Worm (Caenorhabditis elegans): ENCODE measurements around the gene ctbp-1.

Gene ctbp-1

DNA sequence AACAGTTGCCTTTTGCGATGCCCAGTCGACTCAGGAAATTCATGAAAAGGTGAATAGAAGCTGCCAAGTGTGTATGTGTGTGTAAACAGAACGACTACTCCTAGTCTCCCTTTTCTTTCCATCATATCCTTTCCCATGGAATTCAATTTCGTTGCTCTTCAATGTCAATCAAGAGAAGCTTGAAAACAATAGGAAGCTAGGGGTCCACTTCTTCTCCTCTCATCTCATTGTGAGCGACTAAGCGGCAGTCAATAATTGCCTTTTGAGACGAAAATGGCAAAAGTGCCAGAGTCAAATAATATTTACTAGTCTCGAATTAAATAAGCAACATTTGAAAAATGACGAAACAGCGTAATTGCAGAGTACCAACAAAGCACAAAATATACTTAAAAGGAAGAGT lies 7.1 kb downstream of the ctbp-1 start:
- no peak for TF ChIP-seq dao-5 (tag; optimal IDR thresholded peaks at IDR 0.05)
- TF ChIP-seq him-1 (tag; optimal IDR thresholded peaks at IDR 0.05) = no peak
- no peak for TF ChIP-seq W03F9.2 (tag; optimal IDR thresholded peaks at IDR 0.05)

DNA sequence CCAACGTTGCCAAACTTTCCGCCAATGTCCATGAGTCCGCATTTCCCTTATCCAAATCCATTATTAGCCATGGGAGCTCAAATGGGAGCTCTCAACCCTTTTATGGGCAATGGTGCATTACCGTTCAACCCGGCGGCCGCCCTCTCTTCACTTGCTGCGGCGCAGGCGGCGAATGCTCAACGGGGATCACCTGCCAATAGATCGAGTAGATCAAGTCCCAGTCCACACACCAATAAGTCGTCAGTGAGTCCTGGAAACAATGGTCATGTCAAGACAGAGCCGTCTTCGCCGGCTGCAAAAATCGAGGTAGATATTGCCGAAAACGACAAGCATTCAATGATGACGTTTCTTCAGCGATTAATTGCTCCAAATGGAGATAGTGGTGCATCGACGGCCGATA lies 9.6 kb downstream of the ctbp-1 start:
- no peak for TF ChIP-seq him-1 (tag; optimal IDR thresholded peaks at IDR 0.05)
- no peak for TF ChIP-seq dao-5 (tag; optimal IDR thresholded peaks at IDR 0.05)
- TF ChIP-seq W03F9.2 (tag; optimal IDR thresholded peaks at IDR 0.05) = no peak

DNA sequence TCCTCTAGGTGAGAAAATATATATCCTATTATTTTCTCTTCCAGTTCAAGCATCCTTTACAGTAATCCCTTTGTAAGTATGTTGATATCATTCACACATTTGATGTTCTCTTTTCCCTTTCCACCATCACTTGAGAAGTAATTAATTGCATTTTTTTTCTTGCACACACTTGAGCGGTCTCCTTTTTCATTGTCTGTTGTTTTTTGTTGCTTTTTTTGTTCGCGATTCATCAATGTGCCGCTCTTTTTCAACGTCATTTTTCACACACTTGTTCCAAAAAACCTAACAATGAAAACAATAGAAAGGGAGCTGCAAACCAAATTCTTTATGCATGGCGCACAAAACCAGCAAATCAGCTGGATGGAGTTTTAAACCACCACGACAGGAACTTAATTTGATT lies 13.1 kb downstream of the ctbp-1 start, which contains the start of gene F49E10.4:
F49E10.4 (plus strand) TSS at position 301 of the 400 bp plus-strand sequence.
- TF ChIP-seq dao-5 (tag; optimal IDR thresholded peaks at IDR 0.05) (no peak), him-1 (tag; optimal IDR thresholded peaks at IDR 0.05) (no peak), W03F9.2 (tag; optimal IDR thresholded peaks at IDR 0.05) (no peak)

DNA sequence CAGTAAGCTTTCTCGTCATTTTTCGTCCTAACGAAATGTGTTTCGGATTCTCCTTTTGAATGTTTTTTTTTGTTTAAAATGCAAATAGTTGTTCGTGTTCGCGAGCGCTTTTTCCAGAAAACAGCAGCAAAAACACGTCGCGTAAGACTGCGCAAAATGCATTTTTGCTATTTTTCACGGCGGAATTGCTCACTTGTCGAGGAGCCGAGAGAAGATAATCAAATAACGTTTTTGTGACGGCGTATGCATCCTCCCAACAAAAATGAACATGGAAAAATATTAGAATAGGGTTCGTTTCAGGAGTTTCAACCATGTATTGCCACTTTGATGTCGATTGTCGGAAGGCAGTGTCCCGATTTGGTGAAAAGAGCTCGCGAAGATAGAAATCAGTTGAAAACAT lies 14.5 kb downstream of the ctbp-1 start:
- TF ChIP-seq W03F9.2 (tag; optimal IDR thresholded peaks at IDR 0.05) (no peak), him-1 (tag; optimal IDR thresholded peaks at IDR 0.05) (no peak), dao-5 (tag; optimal IDR thresholded peaks at IDR 0.05) (no peak)

DNA sequence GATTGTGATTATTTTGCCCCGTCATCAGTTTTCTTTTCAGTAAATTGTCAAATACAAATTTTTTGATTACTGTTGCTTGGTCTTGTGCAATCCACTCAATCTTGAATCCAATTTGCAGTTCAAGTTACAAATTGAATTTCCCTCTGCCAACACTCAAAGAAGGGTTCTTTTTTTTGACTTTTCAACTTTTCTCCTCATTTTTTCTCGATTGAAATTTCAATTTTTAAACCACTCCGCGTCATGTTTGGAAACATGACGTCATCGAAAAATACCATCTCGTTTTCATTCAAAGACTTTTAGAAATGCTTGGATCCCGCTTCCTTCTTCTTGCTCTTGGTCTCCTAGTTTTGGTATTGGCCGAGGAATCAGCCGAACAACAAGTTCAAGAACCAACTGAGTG lies 23.1 kb downstream of the ctbp-1 start, which contains the start of gene flp-7:
flp-7 (plus strand) TSS at position 301 of the 400 bp plus-strand sequence.
- TF ChIP-seq dao-5 (tag; optimal IDR thresholded peaks at IDR 0.05) = no peak
- no peak for TF ChIP-seq him-1 (tag; optimal IDR thresholded peaks at IDR 0.05)
- no peak for TF ChIP-seq W03F9.2 (tag; optimal IDR thresholded peaks at IDR 0.05)

DNA sequence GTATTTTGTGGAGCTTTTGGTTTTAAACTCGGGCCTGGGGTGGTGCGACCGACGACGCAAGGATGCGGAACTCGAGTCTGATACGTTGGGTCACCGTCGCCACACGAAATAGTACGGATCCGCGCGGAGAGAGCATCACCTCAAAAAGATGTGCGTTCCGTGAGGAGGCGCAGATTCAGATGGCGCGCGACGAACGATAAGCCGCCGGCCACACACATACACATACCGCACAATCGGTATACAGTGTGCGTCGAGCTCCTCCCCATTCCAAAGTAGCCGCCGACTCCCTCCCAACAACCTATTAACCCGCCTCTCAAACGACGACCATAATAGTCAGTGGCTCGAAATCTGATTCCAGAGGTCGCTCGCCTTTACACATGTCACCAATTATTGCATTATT lies 27.6 kb downstream of the ctbp-1 start, which contains the start of gene F49E10.2:
F49E10.2 (plus strand) TSS at position 301 of the 400 bp plus-strand sequence.
- TF ChIP-seq him-1 (tag; optimal IDR thresholded peaks at IDR 0.05) = no peak
- TF ChIP-seq W03F9.2 (tag; optimal IDR thresholded peaks at IDR 0.05) = no peak
- TF ChIP-seq dao-5 (tag; optimal IDR thresholded peaks at IDR 0.05) = no peak

DNA sequence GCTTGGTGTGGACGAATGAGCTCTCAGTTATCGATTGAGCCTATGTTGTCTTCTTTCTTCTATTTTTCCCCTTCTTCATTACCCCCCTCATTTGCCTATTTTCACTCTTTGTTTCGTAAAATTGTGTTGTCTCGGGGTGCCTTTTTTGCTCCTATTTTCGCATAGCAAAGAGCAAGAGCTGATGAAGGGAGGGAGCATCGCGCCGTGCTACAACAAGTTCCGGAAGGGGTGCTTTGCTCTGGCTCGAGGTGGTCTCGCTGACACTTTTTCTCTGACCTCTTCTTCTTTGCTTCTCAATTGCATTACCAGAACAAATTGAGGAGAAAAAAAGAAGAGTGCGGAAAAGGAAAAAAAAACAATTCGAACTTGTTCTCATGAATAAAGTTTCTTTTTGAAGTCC lies 33.5 kb downstream of the ctbp-1 start:
- TF ChIP-seq dao-5 (tag; optimal IDR thresholded peaks at IDR 0.05) (no peak), him-1 (tag; optimal IDR thresholded peaks at IDR 0.05) (peak; percentile 3), W03F9.2 (tag; optimal IDR thresholded peaks at IDR 0.05) (no peak)

DNA sequence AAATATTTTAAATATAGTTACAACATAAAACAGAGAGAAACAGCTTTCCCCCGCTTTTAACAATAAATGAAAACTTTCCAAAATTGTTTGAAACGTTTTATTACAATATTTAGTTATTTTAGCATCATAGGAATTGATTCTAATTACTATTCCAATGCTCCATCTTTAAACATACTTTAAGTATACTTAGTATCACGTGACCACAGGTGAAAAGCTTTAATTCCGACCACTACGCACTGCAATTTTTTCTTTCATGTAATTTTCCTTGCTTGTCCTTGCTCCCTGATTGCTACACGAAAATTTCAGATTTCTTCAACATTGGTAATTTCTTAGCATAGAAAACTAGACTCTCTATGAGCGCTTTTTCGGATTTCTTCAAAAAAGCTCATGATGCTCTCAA lies 34.5 kb downstream of the ctbp-1 start, which contains the start of gene tbc-16:
tbc-16 (plus strand) TSS at position 301 of the 400 bp plus-strand sequence.
- TF ChIP-seq him-1 (tag; optimal IDR thresholded peaks at IDR 0.05) (no peak), W03F9.2 (tag; optimal IDR thresholded peaks at IDR 0.05) (no peak), dao-5 (tag; optimal IDR thresholded peaks at IDR 0.05) (no peak)

DNA sequence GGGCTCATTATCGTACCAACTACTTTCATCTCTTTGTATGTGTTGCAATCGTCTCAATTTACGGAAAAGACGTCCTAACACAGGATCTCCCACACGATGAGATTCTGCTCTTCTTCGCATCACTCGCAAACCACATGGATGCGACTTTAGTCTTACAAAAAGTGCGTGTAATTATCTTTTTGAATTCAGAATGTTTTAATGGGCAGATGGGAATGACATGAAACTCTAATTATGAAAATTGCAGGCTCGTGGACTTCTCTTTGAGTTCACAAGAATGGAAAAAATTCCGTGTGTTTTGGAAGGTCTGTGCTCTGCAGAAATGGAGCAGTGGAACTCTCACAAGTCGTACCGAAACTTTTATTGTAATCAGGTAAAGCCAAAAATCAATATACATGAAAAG lies 39.0 kb downstream of the ctbp-1 start:
- TF ChIP-seq W03F9.2 (tag; optimal IDR thresholded peaks at IDR 0.05) (no peak), dao-5 (tag; optimal IDR thresholded peaks at IDR 0.05) (no peak)

DNA sequence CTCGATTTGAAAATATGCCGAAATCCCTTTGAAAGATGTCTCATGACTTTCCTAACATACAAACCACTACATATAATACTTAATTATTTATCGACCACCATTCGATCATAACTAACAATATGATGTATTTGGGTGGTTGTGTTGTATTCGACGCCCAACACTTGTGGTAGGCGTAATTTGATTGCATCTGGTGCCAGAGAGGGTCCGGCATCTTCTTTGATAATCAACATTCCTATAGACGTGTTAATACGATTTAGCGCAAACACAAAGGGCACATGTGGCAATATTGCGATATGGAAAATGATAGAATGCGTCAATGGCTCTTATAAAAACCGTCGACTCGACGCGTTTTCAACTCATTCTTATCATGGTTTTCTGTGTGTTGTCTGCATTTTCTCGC lies 41.4 kb downstream of the ctbp-1 start:
- TF ChIP-seq W03F9.2 (tag; optimal IDR thresholded peaks at IDR 0.05) = no peak
- no peak for TF ChIP-seq him-1 (tag; optimal IDR thresholded peaks at IDR 0.05)

DNA sequence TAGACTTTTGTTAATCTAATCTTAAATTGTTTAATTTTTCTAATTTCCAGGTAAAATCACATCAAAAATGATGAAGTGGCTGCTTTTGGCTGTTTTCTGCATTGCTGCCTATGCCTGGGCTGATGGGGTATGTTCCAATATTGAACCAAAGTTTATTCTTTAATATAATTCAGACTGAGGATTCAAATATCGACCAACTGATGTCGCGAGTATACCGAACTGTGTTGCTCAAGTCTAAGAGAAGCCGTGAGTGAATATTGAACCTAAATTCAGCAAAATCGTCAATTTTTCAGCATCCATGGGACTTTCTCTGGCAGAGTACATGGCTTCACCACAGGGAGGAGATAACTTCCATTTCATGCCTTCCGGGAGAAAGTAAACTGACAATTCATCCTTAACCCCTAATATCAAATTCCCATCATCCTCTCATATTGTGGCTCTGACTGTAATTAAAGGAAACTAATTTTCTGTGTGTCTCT lies 42.1 kb downstream of the ctbp-1 start, which contains the start of gene nlp-49:
nlp-49 (plus strand) TSS at position 51 of the 479 bp plus-strand sequence.
- TF ChIP-seq him-1 (tag; optimal IDR thresholded peaks at IDR 0.05) (no peak), dao-5 (tag; optimal IDR thresholded peaks at IDR 0.05) (no peak), W03F9.2 (tag; optimal IDR thresholded peaks at IDR 0.05) (no peak)

DNA sequence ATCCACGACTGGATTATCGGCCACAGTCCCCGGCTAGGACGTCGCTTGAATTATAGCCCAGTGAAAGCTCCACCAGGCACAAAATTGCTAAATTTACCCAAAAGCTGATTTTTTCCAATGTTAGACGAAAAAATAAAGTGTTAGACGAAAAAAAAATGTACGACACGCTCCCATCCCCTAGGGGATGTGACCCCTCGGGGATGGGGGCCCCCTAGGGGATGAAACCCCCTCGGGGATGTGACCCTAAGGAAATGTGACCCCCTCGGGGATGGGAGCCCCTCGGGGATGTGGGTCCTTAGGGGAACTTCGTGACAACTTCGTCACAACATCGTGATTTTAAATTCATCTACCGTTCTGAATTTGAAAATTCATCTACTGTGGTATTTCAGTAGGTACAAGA lies 43.3 kb downstream of the ctbp-1 start:
- TF ChIP-seq W03F9.2 (tag; optimal IDR thresholded peaks at IDR 0.05) = no peak
- no peak for TF ChIP-seq dao-5 (tag; optimal IDR thresholded peaks at IDR 0.05)
- no peak for TF ChIP-seq him-1 (tag; optimal IDR thresholded peaks at IDR 0.05)

DNA sequence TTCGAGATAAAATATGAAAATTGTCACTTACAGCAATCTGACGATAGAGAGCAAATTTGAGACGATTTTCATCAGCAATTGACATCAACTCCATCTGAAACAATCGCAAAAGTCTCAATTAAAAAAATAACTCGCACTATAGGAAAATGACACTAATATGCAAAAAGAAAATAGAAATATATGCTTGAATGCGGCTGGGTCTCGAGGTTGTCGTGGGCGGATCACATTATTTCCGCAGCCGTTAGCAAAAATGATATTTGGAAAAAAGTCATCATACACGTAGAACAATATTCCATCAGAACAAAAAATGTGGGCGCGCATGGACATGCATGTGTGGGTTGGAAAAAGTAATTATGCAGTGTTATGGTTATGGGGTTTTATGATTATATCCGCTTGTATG lies 54.8 kb downstream of the ctbp-1 start, which contains the start of gene Y23B4A.1:
Y23B4A.1 (minus strand) TSS at position 101 of the 400 bp plus-strand sequence.
- TF ChIP-seq him-1 (tag; optimal IDR thresholded peaks at IDR 0.05) (no peak), W03F9.2 (tag; optimal IDR thresholded peaks at IDR 0.05) (no peak), dao-5 (tag; optimal IDR thresholded peaks at IDR 0.05) (no peak)

DNA sequence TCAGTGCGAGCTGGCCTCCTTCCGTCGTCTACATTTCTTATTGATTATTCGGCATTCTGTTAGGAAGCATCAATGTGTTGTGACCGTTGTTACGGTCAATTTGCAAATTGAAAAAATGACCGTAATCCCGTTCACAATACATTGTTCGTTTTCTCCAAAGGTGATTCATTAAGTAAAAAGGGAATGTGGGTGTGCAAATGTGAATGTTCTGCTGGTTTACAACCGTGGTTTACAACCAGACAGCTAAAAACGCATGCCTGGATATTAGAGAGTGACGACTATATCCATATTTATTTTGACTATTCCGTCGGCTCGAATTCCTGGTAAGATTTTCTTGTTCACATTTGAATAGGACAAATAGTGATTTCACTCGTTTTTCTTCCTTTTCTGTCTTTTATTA lies 56.6 kb downstream of the ctbp-1 start, which contains the start of gene capa-1:
capa-1 (plus strand) TSS at position 301 of the 400 bp plus-strand sequence.
- TF ChIP-seq W03F9.2 (tag; optimal IDR thresholded peaks at IDR 0.05) = no peak
- no peak for TF ChIP-seq him-1 (tag; optimal IDR thresholded peaks at IDR 0.05)
- no peak for TF ChIP-seq dao-5 (tag; optimal IDR thresholded peaks at IDR 0.05)

Data from whole organism, L4/young adult.